Worm (Caenorhabditis elegans): Measurements from ENCODE around the gene srbc-63.

- TF ChIP-seq nhr-12 (tag; optimal IDR thresholded peaks at IDR 0.05): no peak
- no peak for TF ChIP-seq mep-1 (tag; optimal IDR thresholded peaks at IDR 0.05)
Observed at ce11 chrV:15397139-15397538, 15.4 kb downstream of the srbc-63 start.
